Fruit fly (Drosophila melanogaster): Measurements from ENCODE around the gene CG18528.

CG18528 gene

DNA sequence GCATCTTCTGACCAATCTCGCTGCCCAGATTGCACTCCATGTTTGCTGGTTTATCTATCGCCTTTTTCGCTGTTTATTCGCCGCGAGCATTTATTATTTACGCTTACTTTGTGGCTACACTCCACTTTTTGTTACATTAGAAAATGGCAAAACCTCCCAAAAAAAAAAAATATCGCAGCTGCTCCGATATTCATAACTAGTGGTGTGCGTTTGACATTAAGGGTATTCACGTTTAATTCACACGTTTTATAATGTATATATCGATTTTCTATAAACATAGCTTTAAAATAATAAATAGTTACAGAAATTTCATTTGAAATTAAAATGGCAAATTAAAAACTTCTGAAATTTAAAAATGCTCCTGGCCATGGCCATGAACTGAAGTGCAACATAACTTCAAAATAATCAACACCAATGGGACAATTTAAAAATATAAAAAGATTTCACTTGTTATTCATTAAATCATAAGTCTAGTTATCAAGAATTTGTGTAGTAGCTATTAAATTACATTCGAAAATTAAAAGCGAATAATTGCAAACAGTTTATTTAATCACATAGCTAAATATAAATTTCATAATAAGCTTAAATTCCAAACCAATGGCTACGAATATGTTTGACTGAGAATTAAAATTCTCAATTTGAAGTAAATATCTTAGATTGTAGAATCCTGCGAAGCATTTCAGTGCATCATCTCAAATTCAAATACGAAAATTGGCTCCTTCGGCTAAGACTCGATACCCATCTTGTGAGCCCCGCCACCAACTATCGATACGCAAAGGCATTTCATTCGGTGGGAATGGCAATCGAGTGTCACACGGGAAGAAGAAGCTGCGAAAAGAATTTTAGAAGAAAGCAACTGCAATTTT, 41.5 kb downstream of the CG18528 start, which contains the start of the genes Nab2 and BRWD3 (continued):
- TF ChIP-seq Doc2 (GFP tag; IDR thresholded peaks at IDR 0.05) = no peak
- no peak for TF ChIP-seq prd (optimal IDR thresholded peaks at IDR 0.05)
- TF ChIP-seq prd (GFP tag; IDR thresholded peaks at IDR 0.05) = peak; percentile 56
- TF ChIP-seq knrl (GFP tag; IDR thresholded peaks at IDR 0.05; ENCODE audit: partially characterized antibody) = peak; percentile 61; the same call in 2 of the 3 replicates
- TF ChIP-seq Deaf1 (tag; optimal IDR thresholded peaks at IDR 0.05) = no peak
- TF ChIP-seq CG17186 (GFP tag; optimal IDR thresholded peaks at IDR 0.05) = no peak
- no peak for TF ChIP-seq gcm (GFP tag; optimal IDR thresholded peaks at IDR 0.05)
- TF ChIP-seq C15 (GFP tag; IDR thresholded peaks at IDR 0.05) = no peak
- no peak for TF ChIP-seq CG6854 (GFP tag; optimal IDR thresholded peaks at IDR 0.05)
- TF ChIP-seq trem (tag; optimal IDR thresholded peaks at IDR 0.05) = no peak
- TF ChIP-seq unpg (GFP tag; optimal IDR thresholded peaks at IDR 0.05) = no peak
- TF ChIP-seq scrt (GFP tag; optimal IDR thresholded peaks at IDR 0.05) = no peak
- no peak for TF ChIP-seq CG3995 (GFP tag; optimal IDR thresholded peaks at IDR 0.05)
- no peak for TF ChIP-seq Eip74EF (GFP tag; optimal IDR thresholded peaks at IDR 0.05)
- TF ChIP-seq zf30C (GFP tag; optimal IDR thresholded peaks at IDR 0.05) = no peak
- no peak for TF ChIP-seq jumu (GFP tag; optimal IDR thresholded peaks at IDR 0.05)
- no peak for TF ChIP-seq CG4282 (GFP tag; optimal IDR thresholded peaks at IDR 0.05)
- TF ChIP-seq HLH4C (GFP tag; IDR thresholded peaks at IDR 0.05; ENCODE audit: partially characterized antibody) = peak; percentile 43
- no peak for TF ChIP-seq MTF-1 (GFP tag; optimal IDR thresholded peaks at IDR 0.05; ENCODE audit: borderline replicate concordance)
- TF ChIP-seq bsh (GFP tag; optimal IDR thresholded peaks at IDR 0.05) = no peak
- TF ChIP-seq CG14050 (GFP tag; IDR thresholded peaks at IDR 0.05) = no peak
- no peak for TF ChIP-seq pnt (GFP tag; optimal IDR thresholded peaks at IDR 0.05)
- peak; percentile 34 for TF ChIP-seq CG15514 (GFP tag; optimal IDR thresholded peaks at IDR 0.05)
- TF ChIP-seq NK7.1 (GFP tag; optimal IDR thresholded peaks at IDR 0.05) = no peak
- no peak for TF ChIP-seq HHEX (GFP tag; optimal IDR thresholded peaks at IDR 0.05)
- no peak for TF ChIP-seq cwo (GFP tag; optimal IDR thresholded peaks at IDR 0.05)
- no peak for TF ChIP-seq CG7372 (GFP tag; IDR thresholded peaks at IDR 0.05)
- TF ChIP-seq danr (GFP tag; IDR thresholded peaks at IDR 0.05) = no peak
- peak; percentile 66 for TF ChIP-seq vvl (GFP tag; IDR thresholded peaks at IDR 0.05)
- no peak for TF ChIP-seq sim (GFP tag; IDR thresholded peaks at IDR 0.05)
- peak; percentile 43 for TF ChIP-seq Hr3 (GFP tag; optimal IDR thresholded peaks at IDR 0.05)
- TF ChIP-seq CoRest (tag; optimal IDR thresholded peaks at IDR 0.05) = peak; percentile 47
- TF ChIP-seq chif (GFP tag; optimal IDR thresholded peaks at IDR 0.05) = peak in 1 of 2 experiments; percentile 6
- TF ChIP-seq seq (GFP tag; IDR thresholded peaks at IDR 0.05) = no peak
- TF ChIP-seq Neu2 (GFP tag; optimal IDR thresholded peaks at IDR 0.05; ENCODE audit: borderline replicate concordance) = no peak
- peak; percentile 24; the same call in 1 of the 3 replicates for TF ChIP-seq Aef1 (GFP tag; IDR thresholded peaks at IDR 0.05)
- TF ChIP-seq gcm2 (GFP tag; optimal IDR thresholded peaks at IDR 0.05) = no peak
- TF ChIP-seq gsb-n (tag; optimal IDR thresholded peaks at IDR 0.05) = no peak
- TF ChIP-seq Gug (GFP tag; IDR thresholded peaks at IDR 0.05) = peak; percentile 29; the same call in 1 of the 4 replicates
- no peak for TF ChIP-seq NC2α (GFP tag; optimal IDR thresholded peaks at IDR 0.05)
- TF ChIP-seq BEAF-32 (GFP tag; optimal IDR thresholded peaks at IDR 0.05) = peak; percentile 76
- no peak for TF ChIP-seq odd (GFP tag; optimal IDR thresholded peaks at IDR 0.05)
- TF ChIP-seq CG17829 (tag; optimal IDR thresholded peaks at IDR 0.05) = peak; percentile 18
- peak; percentile 56 for TF ChIP-seq Sry-β (GFP tag; optimal IDR thresholded peaks at IDR 0.05)
- TF ChIP-seq sug (tag; optimal IDR thresholded peaks at IDR 0.05) = no peak
- peak; percentile 69 for TF ChIP-seq NFAT (GFP tag; IDR thresholded peaks at IDR 0.05)
- no peak for TF ChIP-seq Dfd (GFP tag; optimal IDR thresholded peaks at IDR 0.05)
- no peak for TF ChIP-seq Chrac-16 (GFP tag; optimal IDR thresholded peaks at IDR 0.05)
- TF ChIP-seq gt (GFP tag; IDR thresholded peaks at IDR 0.05) = no peak

Data from whole organism, embryonic.